Fruit fly (Drosophila melanogaster) whole organism, wandering third instar larva: ENCODE results near the gene CG18476.

ENCODE experiments used
- Dfd ChIP-seq: fragments of >200 bp; optimal IDR thresholded peaks from 2 replicates; lab custom pipeline; 2017; ENCODE audit warnings: missing biosample characterization, missing genetic modification characterization
- Dif ChIP-seq: fragments of 200-275, 200-300 bp; sonication (Bioruptor generic); optimal IDR thresholded peaks from 2 replicates; lab custom pipeline; 2018; ENCODE audit warnings: missing biosample characterization, missing genetic modification characterization; ENCODE audit not compliant: partially characterized antibody
- N ChIP-seq: fragments of >200 bp; optimal IDR thresholded peaks from 2 replicates; lab custom pipeline; 2018; ENCODE audit warnings: missing biosample characterization, missing external identifiers, missing genetic modification characterization
- Rel ChIP-seq, 2 experiments: fragments of 200-800 bp; sonication (Bioruptor generic) in 1 of 2; optimal IDR thresholded peaks; 2 replicates in 1 of 2; 3 replicates in 1 of 2; lab custom pipeline; 2016 to 2019; ENCODE audit warnings: mild to moderate bottlenecking in 2 of 2, missing biosample characterization in 2 of 2, missing genetic modification characterization in 2 of 2, moderate library complexity in 1 of 2
- brk ChIP-seq: fragments of 200-800 bp; sonication (Bioruptor generic); optimal IDR thresholded peaks from 2 replicates; lab custom pipeline; 2016; ENCODE audit warnings: missing biosample characterization, mild to moderate bottlenecking, missing genetic modification characterization
- lola ChIP-seq: fragments of >200 bp; optimal IDR thresholded peaks from 2 replicates; lab custom pipeline; 2017; ENCODE audit warnings: missing biosample characterization, missing genetic modification characterization
- sv ChIP-seq: fragments of 200-800 bp; sonication (Bioruptor generic); optimal IDR thresholded peaks from 3 replicates; lab custom pipeline; 2016; ENCODE audit warnings: missing biosample characterization, missing genetic modification characterization

dm6 chr3R:11656614-11657216 lies 21.2 kb downstream of the CG18476 start:
- TF ChIP-seq Dfd (GFP tag; lab: Kevin White, UChicago) (no peak), sv (GFP tag; lab: Kevin White, UChicago) (peak; percentile 93), Dif (GFP tag; lab: Kevin White, UChicago) (peak; percentile 22), lola (GFP tag; lab: Kevin White, UChicago) (no peak), Rel (GFP tag; optimal IDR thresholded peaks at IDR 0.05; lab: Kevin White, UChicago) (peak; percentile 96), Rel (tag; optimal IDR thresholded peaks at IDR 0.05; lab: Kevin White, UChicago) (peak; percentile 30), brk (GFP tag; lab: Kevin White, UChicago) (peak; percentile 97), N (GFP tag; lab: Kevin White, UChicago) (no peak)
